Worm (Caenorhabditis elegans) whole organism, late embryonic: ENCODE results near the gene rom-1.
A peak's percentile ranks its signal among the peaks of the same experiment; 100 is the strongest.

Experiments used
- K09A11.1 ChIP-seq: sonication (generic microtip); optimal IDR thresholded peaks from 2 replicates; lab custom pipeline; 2017; ENCODE audit warnings: antibody characterized with exemption, mild to moderate bottlenecking, missing genetic modification characterization, missing compliant biosample characterization; ENCODE audit not compliant: insufficient read depth
- T23F11.4 ChIP-seq: fragments of 200-800 bp; sonication (Bioruptor generic); optimal IDR thresholded peaks from 2 replicates; lab custom pipeline; 2018; ENCODE audit warnings: mild to moderate bottlenecking, missing genetic modification characterization, missing compliant biosample characterization
- Y22D7AL.16 ChIP-seq: sonication (generic microtip); optimal IDR thresholded peaks from 2 replicates; lab custom pipeline; 2016; ENCODE audit warnings: missing genetic modification characterization, missing compliant biosample characterization
- ceh-2 ChIP-seq: sonication (generic microtip); optimal IDR thresholded peaks from 2 replicates; lab custom pipeline; 2016; ENCODE audit warnings: missing genotype, missing genetic modification characterization, missing compliant biosample characterization
- ceh-30 ChIP-seq: fragments of 150-350 bp; optimal IDR thresholded peaks from 2 replicates; lab custom pipeline; 2014; ENCODE audit warnings: missing biosample characterization, missing genetic modification characterization
- ceh-31 ChIP-seq: sonication (generic microtip); optimal IDR thresholded peaks from 2 replicates; lab custom pipeline; 2016; ENCODE audit warnings: missing genetic modification characterization, missing compliant biosample characterization
- ceh-48 ChIP-seq: sonication (generic microtip); optimal IDR thresholded peaks from 2 replicates; lab custom pipeline; 2016; ENCODE audit warnings: missing genetic modification characterization, inconsistent platforms, missing compliant biosample characterization
- ceh-6 ChIP-seq: fragments of 200-800 bp; sonication (Bioruptor generic); optimal IDR thresholded peaks from 2 replicates; lab custom pipeline; 2018; ENCODE audit warnings: mild to moderate bottlenecking, missing genetic modification characterization, missing compliant biosample characterization
- ceh-9 ChIP-seq: sonication (generic microtip); optimal IDR thresholded peaks from 2 replicates; lab custom pipeline; 2016; ENCODE audit warnings: mild to moderate bottlenecking, missing genetic modification characterization, inconsistent platforms, missing compliant biosample characterization
- che-1 ChIP-seq: sonication (generic microtip); optimal IDR thresholded peaks from 2 replicates; lab custom pipeline; 2016; ENCODE audit warnings: mild to moderate bottlenecking, missing genetic modification characterization, missing compliant biosample characterization
- elt-2 ChIP-seq: sonication (generic microtip); optimal IDR thresholded peaks from 2 replicates; lab custom pipeline; 2016; ENCODE audit warnings: missing genetic modification reagents, missing genetic modification characterization, missing compliant biosample characterization
- ets-4 ChIP-seq: sonication (generic microtip); optimal IDR thresholded peaks from 2 replicates; lab custom pipeline; 2016; ENCODE audit warnings: missing genetic modification characterization, missing compliant biosample characterization
- fax-1 ChIP-seq: sonication (generic microtip); optimal IDR thresholded peaks from 2 replicates; lab custom pipeline; 2016; ENCODE audit warnings: missing genotype, missing genetic modification characterization, missing compliant biosample characterization
- hlh-15 ChIP-seq: sonication (generic microtip); optimal IDR thresholded peaks from 2 replicates; lab custom pipeline; 2016; ENCODE audit warnings: missing genetic modification characterization, missing compliant biosample characterization
- hlh-30 ChIP-seq: sonication (generic microtip); optimal IDR thresholded peaks from 2 replicates; lab custom pipeline; 2017; ENCODE audit warnings: antibody characterized with exemption, missing genetic modification characterization, missing compliant biosample characterization; ENCODE audit not compliant: insufficient read depth
- lim-6 ChIP-seq: sonication (generic microtip); optimal IDR thresholded peaks from 2 replicates; lab custom pipeline; 2016; ENCODE audit warnings: missing genetic modification characterization, missing compliant biosample characterization
- nhr-11 ChIP-seq: fragments of 150-350 bp; optimal IDR thresholded peaks from 2 replicates; lab custom pipeline; 2014; ENCODE audit warnings: missing biosample characterization, missing genetic modification characterization
- odd-2 ChIP-seq: sonication (generic microtip); optimal IDR thresholded peaks from 2 replicates; lab custom pipeline; 2017; ENCODE audit warnings: antibody characterized with exemption, mild to moderate bottlenecking, missing genetic modification characterization, missing compliant biosample characterization
- pag-3 ChIP-seq: sonication (generic microtip); optimal IDR thresholded peaks from 2 replicates; lab custom pipeline; 2016; ENCODE audit warnings: missing compliant biosample characterization, missing genetic modification characterization, borderline replicate concordance
- pax-1 ChIP-seq: fragments of 150-350 bp; optimal IDR thresholded peaks from 2 replicates; lab custom pipeline; 2014; ENCODE audit warnings: missing biosample characterization, missing genetic modification characterization
- pha-2 ChIP-seq: sonication (generic microtip); optimal IDR thresholded peaks from 2 replicates; lab custom pipeline; 2017; ENCODE audit warnings: mild to moderate bottlenecking, missing genetic modification characterization, missing compliant biosample characterization
- ref-2 ChIP-seq: sonication (generic microtip); optimal IDR thresholded peaks from 2 replicates; lab custom pipeline; 2016; ENCODE audit warnings: missing genetic modification characterization, missing compliant biosample characterization
- rnt-1 ChIP-seq: sonication (generic microtip); optimal IDR thresholded peaks from 2 replicates; lab custom pipeline; 2016; ENCODE audit warnings: missing genetic modification characterization, missing compliant biosample characterization
- tbx-2 ChIP-seq: sonication (generic microtip); optimal IDR thresholded peaks from 2 replicates; lab custom pipeline; 2016; ENCODE audit warnings: missing genetic modification characterization, missing compliant biosample characterization
- tbx-7 ChIP-seq: sonication (generic microtip); optimal IDR thresholded peaks from 2 replicates; lab custom pipeline; 2016; ENCODE audit warnings: missing genotype, missing genetic modification characterization, missing compliant biosample characterization
- unc-3 ChIP-seq, 2 experiments: fragments of 200-800 bp in 1 of 2; sonication (Bioruptor generic) in 1 of 2; sonication (generic microtip) in 1 of 2; conservative IDR thresholded peaks in 1 of 2; optimal IDR thresholded peaks in 1 of 2; 2 replicates each; pipeline versions ENCODE4 v1.3.6 to Lab custom; 2016 to 2022; ENCODE audit warnings: missing compliant biosample characterization in 2 of 2, missing genetic modification characterization in 2 of 2, missing genetic modification reagents in 1 of 2
- unc-42 ChIP-seq: sonication (generic microtip); optimal IDR thresholded peaks from 2 replicates; lab custom pipeline; 2016; ENCODE audit warnings: missing genotype, missing genetic modification characterization, missing compliant biosample characterization
- unc-86 ChIP-seq: sonication (generic microtip); optimal IDR thresholded peaks from 2 replicates; lab custom pipeline; 2016; ENCODE audit warnings: missing genetic modification characterization, missing compliant biosample characterization
- zip-5 ChIP-seq: sonication (generic microtip); optimal IDR thresholded peaks from 2 replicates; lab custom pipeline; 2016; ENCODE audit warnings: missing genetic modification characterization, missing compliant biosample characterization

The rom-1 gene

ce11 chrIII:4906896-4907295, at the start of gene rom-1:
Gene rom-1 (plus strand): TSS chrIII:4907196.
- TF ChIP-seq rnt-1 (tag; lab: Kevin White, UChicago): no peak
- TF ChIP-seq ref-2 (tag; lab: Kevin White, UChicago): no peak
- no peak for TF ChIP-seq unc-86 (tag; lab: Kevin White, UChicago)
- no peak for TF ChIP-seq zip-5 (tag; lab: Kevin White, UChicago)
- TF ChIP-seq unc-3 (GFP tag; conservative IDR thresholded peaks at IDR 0.05; lab: Robert Waterston, UW): no peak
- TF ChIP-seq unc-3 (tag; optimal IDR thresholded peaks at IDR 0.05; lab: Kevin White, UChicago): no peak
- TF ChIP-seq hlh-15 (tag; lab: Kevin White, UChicago): no peak
- TF ChIP-seq tbx-7 (tag; lab: Kevin White, UChicago): no peak
- TF ChIP-seq ceh-30 (tag; lab: Kevin White, UChicago): no peak
- TF ChIP-seq lim-6: no peak
- TF ChIP-seq K09A11.1 (tag; lab: Kevin White, UChicago): no peak
- no peak for TF ChIP-seq ceh-31 (tag; lab: Kevin White, UChicago)

- TF ChIP-seq nhr-11: no peak
- TF ChIP-seq odd-2 (tag; lab: Kevin White, UChicago): no peak
- TF ChIP-seq tbx-7 (tag; lab: Kevin White, UChicago): no peak
- no peak for TF ChIP-seq ceh-9
- no peak for TF ChIP-seq elt-2 (tag; lab: Kevin White, UChicago)
- TF ChIP-seq T23F11.4: no peak
- no peak for TF ChIP-seq ceh-31 (tag; lab: Kevin White, UChicago)
- no peak for TF ChIP-seq pag-3 (tag; lab: Kevin White, UChicago)
- no peak for TF ChIP-seq ceh-6 (GFP tag; lab: Kevin White, UChicago)
- no peak for TF ChIP-seq pha-2 (tag; lab: Kevin White, UChicago)
- TF ChIP-seq unc-3 (GFP tag; conservative IDR thresholded peaks at IDR 0.05; lab: Robert Waterston, UW): no peak
- TF ChIP-seq unc-3 (tag; optimal IDR thresholded peaks at IDR 0.05; lab: Kevin White, UChicago): no peak
- no peak for TF ChIP-seq ceh-48
- no peak for TF ChIP-seq hlh-30 (tag; lab: Kevin White, UChicago)
- TF ChIP-seq che-1 (tag; lab: Kevin White, UChicago): no peak
Measured at ce11 chrIII:4859039-4859438, 48.0 kb upstream of the rom-1 start, which contains the start of gene C35D10.6. Gene C35D10.6 (plus strand): TSS chrIII:4859339.

ce11 chrIII:4861744-4862401, 45.1 kb upstream of the rom-1 start, which contains the start of the genes C35D10.10 and C35D10.5:
Gene C35D10.10 (minus strand): TSS chrIII:4861794.
Gene C35D10.5 (plus strand): TSS chrIII:4862351.
- TF ChIP-seq unc-42 (tag; lab: Kevin White, UChicago) (no peak), unc-3 (GFP tag; conservative IDR thresholded peaks at IDR 0.05; lab: Robert Waterston, UW) (no peak), unc-3 (tag; optimal IDR thresholded peaks at IDR 0.05; lab: Kevin White, UChicago) (no peak), elt-2 (tag; lab: Kevin White, UChicago) (peak; percentile 13), ets-4 (tag; lab: Kevin White, UChicago) (peak; percentile 83), ceh-2 (peak; percentile 66), T23F11.4 (no peak), tbx-7 (tag; lab: Kevin White, UChicago) (peak; percentile 28), zip-5 (tag; lab: Kevin White, UChicago) (peak; percentile 31), Y22D7AL.16 (tag; lab: Kevin White, UChicago) (no peak), ceh-31 (tag; lab: Kevin White, UChicago) (peak; percentile 37)

ce11 chrIII:4863127-4863526, 43.9 kb upstream of the rom-1 start, which contains the start of gene coq-8:
Gene coq-8 (plus strand): TSS chrIII:4863427.
- no peak for TF ChIP-seq fax-1 (tag; lab: Kevin White, UChicago)
- TF ChIP-seq unc-3 (GFP tag; conservative IDR thresholded peaks at IDR 0.05; lab: Robert Waterston, UW): no peak
- TF ChIP-seq unc-3 (tag; optimal IDR thresholded peaks at IDR 0.05; lab: Kevin White, UChicago): no peak
- TF ChIP-seq hlh-30 (tag; lab: Kevin White, UChicago): no peak
- TF ChIP-seq tbx-2 (tag; lab: Kevin White, UChicago): no peak
- TF ChIP-seq, all 69 proteins: peak for 0

- no peak for TF ChIP-seq ceh-6 (GFP tag; lab: Kevin White, UChicago)
- TF ChIP-seq Y22D7AL.16 (tag; lab: Kevin White, UChicago): no peak
- no peak for TF ChIP-seq pax-1 (tag; lab: Kevin White, UChicago)
- TF ChIP-seq ref-2 (tag; lab: Kevin White, UChicago): no peak
Measured at ce11 chrIII:4866762-4867161, 40.2 kb upstream of the rom-1 start, which contains the start of gene C35D10.17. Gene C35D10.17 (plus strand): TSS chrIII:4867062.
